Worm (Caenorhabditis elegans) whole organism, L3 larva: ENCODE measurements around the gene F09E5.11.

Experiments used
- R02D3.7 ChIP-seq: fragments of 150-350 bp; optimal IDR thresholded peaks from 2 replicates; lab custom pipeline; 2014; ENCODE audit warnings: missing biosample characterization, missing genetic modification characterization
- ZK546.5 ChIP-seq: sonication (generic microtip); optimal IDR thresholded peaks from 2 replicates; lab custom pipeline; 2017; ENCODE audit warnings: missing biosample characterization, missing genetic modification characterization
- aly-2 ChIP-seq: fragments of 150-350 bp; optimal IDR thresholded peaks from 2 replicates; lab custom pipeline; 2014; ENCODE audit warnings: missing biosample characterization, missing genetic modification characterization
- ama-1 ChIP-seq: fragments of 150-350 bp; optimal IDR thresholded peaks from 2 replicates; lab custom pipeline; 2018
- ceh-16 ChIP-seq: sonication (generic microtip); optimal IDR thresholded peaks from 2 replicates; lab custom pipeline; 2017; ENCODE audit warnings: missing biosample characterization, missing genetic modification characterization
- ceh-28 ChIP-seq: fragments of 150-350 bp; optimal IDR thresholded peaks from 2 replicates; lab custom pipeline; 2014; ENCODE audit warnings: missing biosample characterization, missing genetic modification reagents, missing genetic modification characterization
- ceh-82 ChIP-seq: fragments of 150-350 bp; optimal IDR thresholded peaks from 2 replicates; lab custom pipeline; 2014; ENCODE audit warnings: missing biosample characterization, missing genetic modification characterization
- ceh-9 ChIP-seq: sonication (generic microtip); optimal IDR thresholded peaks from 2 replicates; lab custom pipeline; 2018; ENCODE audit warnings: missing biosample characterization, missing genetic modification characterization
- daf-12 ChIP-seq: fragments of 150-350 bp; optimal IDR thresholded peaks from 2 replicates; lab custom pipeline; 2014; ENCODE audit warnings: missing biosample characterization, missing genetic modification reagents, missing genetic modification characterization
- egl-27 ChIP-seq: sonication (generic microtip); optimal IDR thresholded peaks from 4 replicates; lab custom pipeline; 2017; ENCODE audit warnings: missing biosample characterization, missing genetic modification reagents, missing genetic modification characterization
- egl-5 ChIP-seq: fragments of 150-350 bp; optimal IDR thresholded peaks from 2 replicates; lab custom pipeline; 2017; ENCODE audit warnings: missing biosample characterization, missing genetic modification reagents, missing genetic modification characterization, inconsistent platforms
- elt-1 ChIP-seq: fragments of 150-350 bp; optimal IDR thresholded peaks from 2 replicates; lab custom pipeline; 2014; ENCODE audit warnings: missing biosample characterization, missing genetic modification characterization
- elt-2 ChIP-seq: sonication (generic microtip); optimal IDR thresholded peaks from 2 replicates; lab custom pipeline; 2016; ENCODE audit warnings: missing genetic modification reagents, mild to moderate bottlenecking, missing genetic modification characterization, missing compliant biosample characterization
- elt-3 ChIP-seq, 3 experiments: fragments of 150-350 bp in 1 of 3; sonication (generic microtip) in 2 of 3; optimal IDR thresholded peaks; 2 replicates in 2 of 3; 4 replicates in 1 of 3; lab custom pipeline; 2014 to 2017; ENCODE audit warnings: missing biosample characterization in 3 of 3, missing genetic modification characterization in 3 of 3
- fkh-2 ChIP-seq: fragments of 150-350 bp; optimal IDR thresholded peaks from 2 replicates; lab custom pipeline; 2014; ENCODE audit warnings: missing biosample characterization, missing genetic modification reagents, missing genetic modification characterization
- fos-1 ChIP-seq: fragments of 150-350 bp; optimal IDR thresholded peaks from 2 replicates; lab custom pipeline; 2014; ENCODE audit warnings: missing biosample characterization, missing genetic modification characterization
- hmg-11 ChIP-seq: sonication (generic microtip); optimal IDR thresholded peaks from 2 replicates; lab custom pipeline; 2016; ENCODE audit warnings: missing genetic modification characterization, missing compliant biosample characterization
- jun-1 ChIP-seq: fragments of 150-350 bp; optimal IDR thresholded peaks from 2 replicates; lab custom pipeline; 2014; ENCODE audit warnings: missing biosample characterization, missing genetic modification reagents, missing genetic modification characterization
- lin-15B ChIP-seq: fragments of 150-350 bp; optimal IDR thresholded peaks from 2 replicates; lab custom pipeline; 2014; ENCODE audit warnings: missing biosample characterization, missing genetic modification characterization
- lin-39 ChIP-seq: fragments of 150-350 bp; optimal IDR thresholded peaks from 2 replicates; lab custom pipeline; 2018; ENCODE audit warnings: missing biosample characterization, missing genetic modification reagents, missing genetic modification characterization
- lsy-12 ChIP-seq: sonication (generic microtip); optimal IDR thresholded peaks from 2 replicates; lab custom pipeline; 2016; ENCODE audit warnings: mild to moderate bottlenecking, missing genetic modification characterization, missing compliant biosample characterization
- mdl-1 ChIP-seq: fragments of 150-350 bp; optimal IDR thresholded peaks from 2 replicates; lab custom pipeline; 2014; ENCODE audit warnings: missing biosample characterization, missing genetic modification characterization
- nfya-1 ChIP-seq: sonication (generic microtip); optimal IDR thresholded peaks from 2 replicates; lab custom pipeline; 2017; ENCODE audit warnings: missing genetic modification characterization, mild to moderate bottlenecking, missing compliant biosample characterization, antibody characterized with exemption, moderate library complexity; ENCODE audit not compliant: insufficient read depth
- nhr-11 ChIP-seq: fragments of 150-350 bp; optimal IDR thresholded peaks from 2 replicates; lab custom pipeline; 2014; ENCODE audit warnings: missing biosample characterization, missing genetic modification characterization
- nhr-12 ChIP-seq: fragments of 150-350 bp; optimal IDR thresholded peaks from 2 replicates; lab custom pipeline; 2014; ENCODE audit warnings: missing biosample characterization, missing genetic modification characterization
- nhr-23 ChIP-seq: fragments of 150-350 bp; optimal IDR thresholded peaks from 2 replicates; lab custom pipeline; 2014; ENCODE audit warnings: missing biosample characterization, missing genetic modification reagents, missing genetic modification characterization
- nhr-237 ChIP-seq: fragments of 150-350 bp; optimal IDR thresholded peaks from 2 replicates; lab custom pipeline; 2014; ENCODE audit warnings: missing biosample characterization, missing genetic modification characterization
- nhr-25 ChIP-seq: sonication (generic microtip); optimal IDR thresholded peaks from 2 replicates; lab custom pipeline; 2017; ENCODE audit warnings: missing biosample characterization, missing genetic modification characterization
- nhr-28 ChIP-seq: fragments of 150-350 bp; optimal IDR thresholded peaks from 2 replicates; lab custom pipeline; 2014; ENCODE audit warnings: missing biosample characterization, missing genetic modification characterization
- nhr-43 ChIP-seq: sonication (generic microtip); optimal IDR thresholded peaks from 2 replicates; lab custom pipeline; 2016; ENCODE audit warnings: mild to moderate bottlenecking, missing genetic modification characterization, missing compliant biosample characterization; ENCODE audit not compliant: poor library complexity, severe bottlenecking
- nhr-67 ChIP-seq: fragments of 150-350 bp; optimal IDR thresholded peaks from 2 replicates; lab custom pipeline; 2014; ENCODE audit warnings: missing biosample characterization, missing genetic modification characterization
- nhr-76 ChIP-seq: fragments of 150-350 bp; sonication (generic microtip); optimal IDR thresholded peaks from 5 replicates; lab custom pipeline; 2014; ENCODE audit warnings: missing biosample characterization, missing genetic modification characterization
- nhr-77 ChIP-seq: fragments of 150-350 bp; optimal IDR thresholded peaks from 2 replicates; lab custom pipeline; 2014; ENCODE audit warnings: missing biosample characterization, missing genetic modification characterization
- pha-4 ChIP-seq: fragments of 150-350 bp; optimal IDR thresholded peaks from 2 replicates; lab custom pipeline; 2014; ENCODE audit warnings: missing biosample characterization, missing genetic modification reagents, missing genetic modification characterization
- pqm-1 ChIP-seq: fragments of 150-350 bp; optimal IDR thresholded peaks from 2 replicates; lab custom pipeline; 2017; ENCODE audit warnings: missing biosample characterization, missing genetic modification characterization, inconsistent platforms
- skn-1 ChIP-seq: fragments of 150-350 bp; optimal IDR thresholded peaks from 2 replicates; lab custom pipeline; 2014; ENCODE audit warnings: missing biosample characterization, missing genetic modification characterization
- snpc-4 ChIP-seq: fragments of 150-350 bp; optimal IDR thresholded peaks from 2 replicates; lab custom pipeline; 2014; ENCODE audit warnings: missing biosample characterization, missing genetic modification characterization
- tbx-2 ChIP-seq: sonication (generic microtip); optimal IDR thresholded peaks from 2 replicates; lab custom pipeline; 2016; ENCODE audit warnings: mild to moderate bottlenecking, missing genetic modification characterization, missing compliant biosample characterization
- unc-39 ChIP-seq: sonication (generic microtip); optimal IDR thresholded peaks from 4 replicates; lab custom pipeline; 2017; ENCODE audit warnings: missing biosample characterization, missing genetic modification characterization
- unc-62 ChIP-seq: fragments of 150-350 bp; sonication (generic microtip); optimal IDR thresholded peaks from 4 replicates; lab custom pipeline; 2014; ENCODE audit warnings: missing biosample characterization, missing genetic modification reagents, missing genetic modification characterization
- zag-1 ChIP-seq: fragments of 150-350 bp; optimal IDR thresholded peaks from 2 replicates; lab custom pipeline; 2014; ENCODE audit warnings: missing biosample characterization, missing genetic modification characterization
- ztf-11 ChIP-seq: fragments of 150-350 bp; optimal IDR thresholded peaks from 2 replicates; lab custom pipeline; 2014; ENCODE audit warnings: missing biosample characterization, missing genetic modification characterization

The F09E5.11 gene

ce11 chrII:5332345-5333124, 25.5 kb downstream of the F09E5.11 start:
- peak; percentile 4 for TF ChIP-seq lsy-12 (tag; lab: Kevin White, UChicago)
- no peak for TF ChIP-seq nhr-67 (tag; lab: Kevin White, UChicago)
- TF ChIP-seq elt-2: peak; percentile 71
- TF ChIP-seq ZK546.5 (tag; lab: Kevin White, UChicago): no peak
- TF ChIP-seq nhr-76: no peak
- TF ChIP-seq egl-27: no peak
- TF ChIP-seq pqm-1 (tag; lab: Kevin White, UChicago): peak; percentile 36
- TF ChIP-seq fos-1: peak; percentile 95
- TF ChIP-seq ceh-28 (tag; lab: Kevin White, UChicago): no peak
- TF ChIP-seq pha-4: peak; percentile 53
- TF ChIP-seq jun-1 (tag; lab: Kevin White, UChicago): peak; percentile 85
- no peak for TF ChIP-seq nhr-77 (tag; lab: Kevin White, UChicago)

- TF ChIP-seq ceh-82 (tag; lab: Kevin White, UChicago) (no peak), daf-12 (no peak), zag-1 (tag; lab: Kevin White, UChicago) (no peak), pqm-1 (tag; lab: Kevin White, UChicago) (peak; percentile 39), nhr-237 (tag; lab: Kevin White, UChicago) (no peak), elt-2 (peak; percentile 29), ceh-9 (no peak), nhr-67 (tag; lab: Kevin White, UChicago) (no peak), nfya-1 (tag; lab: Kevin White, UChicago) (peak; percentile 62), nhr-25 (tag; lab: Kevin White, UChicago) (peak; percentile 14), nhr-23 (tag; lab: Kevin White, UChicago) (peak; percentile 9), lsy-12 (tag; lab: Kevin White, UChicago) (no peak), nhr-11 (tag; lab: Kevin White, UChicago) (peak; percentile 21), aly-2 (tag; lab: Kevin White, UChicago) (no peak), tbx-2 (tag; lab: Kevin White, UChicago) (no peak), hmg-11 (tag; lab: Kevin White, UChicago) (no peak), pha-4 (peak; percentile 75), nhr-77 (tag; lab: Kevin White, UChicago) (no peak)
Measured at ce11 chrII:5331677-5332303, 26.2 kb downstream of the F09E5.11 start.

DNA sequence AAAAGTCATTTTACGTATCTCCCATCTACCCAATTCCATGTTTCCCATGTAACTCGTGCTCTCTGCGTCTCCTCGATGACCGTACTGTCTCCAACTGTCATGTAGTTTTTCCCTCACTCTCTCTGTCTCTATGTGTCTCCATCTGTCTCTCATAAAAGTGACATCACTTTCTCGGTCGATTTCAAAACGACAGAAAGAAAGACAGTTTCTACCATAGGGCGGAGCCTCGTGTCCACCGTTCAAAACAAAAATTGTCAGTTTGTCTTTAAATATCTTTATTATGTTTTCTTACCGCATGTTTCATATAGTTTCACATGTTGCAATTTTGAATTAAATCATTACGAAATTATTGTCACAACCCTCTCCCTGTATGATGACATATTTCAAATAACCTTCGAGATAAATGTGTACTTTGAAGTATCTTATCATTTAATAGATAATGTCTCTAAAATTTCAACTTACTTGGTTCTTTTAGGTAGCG, 27.7 kb downstream of the F09E5.11 start:
- TF ChIP-seq nfya-1 (tag; lab: Kevin White, UChicago) (peak; percentile 80), egl-5 (tag; lab: Kevin White, UChicago) (peak; percentile 97), ztf-11 (tag; lab: Kevin White, UChicago) (no peak), egl-27 (peak; percentile 80), nhr-12 (tag; lab: Kevin White, UChicago) (no peak), elt-1 (tag; lab: Kevin White, UChicago) (no peak), elt-2 (peak; percentile 98), ceh-9 (no peak), pqm-1 (tag; lab: Kevin White, UChicago) (peak; percentile 71), fos-1 (no peak), nhr-77 (tag; lab: Kevin White, UChicago) (peak; percentile 57), pha-4 (peak; percentile 79), ceh-82 (tag; lab: Kevin White, UChicago) (no peak), elt-3 (tag; optimal IDR thresholded peaks at IDR 0.05; lab: Kevin White, UChicago) (peak in 2 of 3 experiments; percentile 10 to 74), nhr-28 (tag; lab: Kevin White, UChicago) (peak; percentile 43), jun-1 (tag; lab: Kevin White, UChicago) (peak; percentile 89), nhr-25 (tag; lab: Kevin White, UChicago) (peak; percentile 91), mdl-1 (peak; percentile 54), unc-62 (GFP tag; lab: Kevin White, UChicago) (peak; percentile 81), unc-39 (tag; lab: Kevin White, UChicago) (no peak), skn-1 (tag; lab: Kevin White, UChicago) (peak; percentile 44), nhr-11 (tag; lab: Kevin White, UChicago) (peak; percentile 53), hmg-11 (tag; lab: Kevin White, UChicago) (peak; percentile 26), R02D3.7 (tag; lab: Kevin White, UChicago) (peak; percentile 48), tbx-2 (tag; lab: Kevin White, UChicago) (peak; percentile 62), ceh-16 (no peak), fkh-2 (tag; lab: Kevin White, UChicago) (no peak), lin-15B (tag; lab: Kevin White, UChicago) (peak; percentile 10), lin-39 (peak; percentile 48), nhr-43 (tag; lab: Kevin White, UChicago) (peak; percentile 86), nhr-23 (tag; lab: Kevin White, UChicago) (peak; percentile 96), lsy-12 (tag; lab: Kevin White, UChicago) (peak; percentile 84), ama-1 (lab: Kevin White, UChicago) (no peak), snpc-4 (no peak), ceh-28 (tag; lab: Kevin White, UChicago) (peak; percentile 79)
